Fruit fly (Drosophila melanogaster): Measurements from ENCODE around the gene Lip4.

The Lip4 gene

dm6 chr2L:10506557-10507252 lies 20.7 kb upstream of the Lip4 start, which contains the start of the genes Myo31DF and CG6094 (continued):
- TF ChIP-seq org-1 (GFP tag; optimal IDR thresholded peaks at IDR 0.05) (no peak), kni (GFP tag; optimal IDR thresholded peaks at IDR 0.05) (no peak), CG4328 (GFP tag; optimal IDR thresholded peaks at IDR 0.05) (peak; percentile 19), Xbp1 (GFP tag; optimal IDR thresholded peaks at IDR 0.05) (peak; percentile 26), H2.0 (GFP tag; IDR thresholded peaks at IDR 0.05) (no peak), CG18476 (GFP tag; optimal IDR thresholded peaks at IDR 0.05) (no peak), NFAT (GFP tag; IDR thresholded peaks at IDR 0.05) (peak; percentile 49; the same call in 1 of the 2 replicates), caup (GFP tag; optimal IDR thresholded peaks at IDR 0.05; ENCODE audit: severe bottlenecking) (peak; percentile 37), CG10462 (GFP tag; optimal IDR thresholded peaks at IDR 0.05) (no peak), exex (tag; optimal IDR thresholded peaks at IDR 0.05) (peak; percentile 19), slbo (GFP tag; IDR thresholded peaks at IDR 0.05) (peak; percentile 65), h (optimal IDR thresholded peaks at IDR 0.05) (no peak), CG15696 (tag; optimal IDR thresholded peaks at IDR 0.05) (peak; percentile 8), Ada2b (GFP tag; IDR thresholded peaks at IDR 0.05) (no peak), repo (GFP tag; optimal IDR thresholded peaks at IDR 0.05) (no peak), grn (GFP tag; optimal IDR thresholded peaks at IDR 0.05) (no peak), Ets65A (GFP tag) (peak; percentile 85), Mes4 (GFP tag; optimal IDR thresholded peaks at IDR 0.05) (peak; percentile 52), zen2 (GFP tag; IDR thresholded peaks at IDR 0.05; ENCODE audit: partially characterized antibody) (no peak), sens-2 (GFP tag; IDR thresholded peaks at IDR 0.05) (0 out of 2 replicates have a peak, but pooled peaks have one; percentile 13), Ravus (GFP tag; IDR thresholded peaks at IDR 0.05) (no peak), eve (GFP tag; optimal IDR thresholded peaks at IDR 0.05) (no peak), al (GFP tag; IDR thresholded peaks at IDR 0.05) (0 out of 2 replicates have a peak, but pooled peaks have one; percentile 4), dmrt99B (tag; optimal IDR thresholded peaks at IDR 0.05) (no peak), CG5180 (GFP tag; optimal IDR thresholded peaks at IDR 0.05) (peak; percentile 90), CG6272 (GFP tag; IDR thresholded peaks at IDR 0.05) (no peak), Tbp (GFP tag; optimal IDR thresholded peaks at IDR 0.05) (peak; percentile 16), CHES-1-like (GFP tag; optimal IDR thresholded peaks at IDR 0.05) (peak; percentile 80), sug (tag; optimal IDR thresholded peaks at IDR 0.05) (peak; percentile 61), corto (GFP tag; optimal IDR thresholded peaks at IDR 0.05) (no peak), CG9437 (GFP tag; optimal IDR thresholded peaks at IDR 0.05) (no peak), CG9817 (tag; optimal IDR thresholded peaks at IDR 0.05) (peak; percentile 13), Sin3A (optimal IDR thresholded peaks at IDR 0.05) (peak; percentile 98), tap (tag; optimal IDR thresholded peaks at IDR 0.05) (no peak), B-H1 (GFP tag; IDR thresholded peaks at IDR 0.05) (no peak; the same call in 2 of the 3 replicates), chm (GFP tag; IDR thresholded peaks at IDR 0.05) (peak; percentile 78), CG14014 (GFP tag; IDR thresholded peaks at IDR 0.05) (0 out of 2 replicates have a peak, but pooled peaks have one; percentile 26), en (GFP tag; optimal IDR thresholded peaks at IDR 0.05) (no peak), cato (GFP tag; optimal IDR thresholded peaks at IDR 0.05; ENCODE audit: borderline replicate concordance) (no peak), run (tag; optimal IDR thresholded peaks at IDR 0.05) (peak; percentile 55), CG3838 (GFP tag; optimal IDR thresholded peaks at IDR 0.05) (no peak), CG7745 (tag; optimal IDR thresholded peaks at IDR 0.05) (no peak), ewg (GFP tag; optimal IDR thresholded peaks at IDR 0.05) (peak; percentile 41), pum (GFP tag; optimal IDR thresholded peaks at IDR 0.05) (peak; percentile 21), NfI (GFP tag; optimal IDR thresholded peaks at IDR 0.05) (peak; percentile 27), CG16863 (GFP tag; optimal IDR thresholded peaks at IDR 0.05) (no peak), CG12299 (tag; optimal IDR thresholded peaks at IDR 0.05) (no peak), chinmo (GFP tag; IDR thresholded peaks at IDR 0.05; ENCODE audit: partially characterized antibody) (peak; percentile 80), PHDP (tag; optimal IDR thresholded peaks at IDR 0.05) (peak; percentile 10), Atf3 (GFP tag; optimal IDR thresholded peaks at IDR 0.05) (no peak), Rfx (GFP tag; IDR thresholded peaks at IDR 0.05) (peak; percentile 65)
